Worm (Caenorhabditis elegans) whole organism, late embryonic: Measurements from ENCODE around the gene cyn-1.
"Not testable (repeated sequence)": the region's sequence is repeated elsewhere in the genome, so short reads cannot be mapped to it uniquely, and the experiment has no call there.

Source experiments
- C38D4.7 ChIP-seq: fragments of 200-800 bp; sonication (Bioruptor generic); optimal IDR thresholded peaks from 2 replicates; lab custom pipeline; 2018; ENCODE audit warnings: mild to moderate bottlenecking, missing genetic modification characterization, moderate library complexity, missing compliant biosample characterization
- K09A11.1 ChIP-seq: sonication (generic microtip); optimal IDR thresholded peaks from 2 replicates; lab custom pipeline; 2017; ENCODE audit warnings: antibody characterized with exemption, mild to moderate bottlenecking, missing genetic modification characterization, missing compliant biosample characterization; ENCODE audit not compliant: insufficient read depth
- T23F11.4 ChIP-seq: fragments of 200-800 bp; sonication (Bioruptor generic); optimal IDR thresholded peaks from 2 replicates; lab custom pipeline; 2018; ENCODE audit warnings: mild to moderate bottlenecking, missing genetic modification characterization, missing compliant biosample characterization
- ahr-1 ChIP-seq: sonication (generic microtip); optimal IDR thresholded peaks from 2 replicates; lab custom pipeline; 2016; ENCODE audit warnings: missing genetic modification characterization, missing compliant biosample characterization
- ama-1 ChIP-seq: fragments of 150-350 bp; optimal IDR thresholded peaks from 2 replicates; lab custom pipeline; 2014
- ceh-18 ChIP-seq: sonication (generic microtip); optimal IDR thresholded peaks from 2 replicates; lab custom pipeline; 2016; ENCODE audit warnings: missing genetic modification characterization, missing compliant biosample characterization
- ceh-2 ChIP-seq: sonication (generic microtip); optimal IDR thresholded peaks from 2 replicates; lab custom pipeline; 2016; ENCODE audit warnings: missing genotype, missing genetic modification characterization, missing compliant biosample characterization
- ceh-24 ChIP-seq: sonication (generic microtip); optimal IDR thresholded peaks from 2 replicates; lab custom pipeline; 2016; ENCODE audit warnings: mild to moderate bottlenecking, missing genetic modification characterization, missing compliant biosample characterization
- ceh-30 ChIP-seq: fragments of 150-350 bp; optimal IDR thresholded peaks from 2 replicates; lab custom pipeline; 2014; ENCODE audit warnings: missing biosample characterization, missing genetic modification characterization
- ceh-31 ChIP-seq: sonication (generic microtip); optimal IDR thresholded peaks from 2 replicates; lab custom pipeline; 2016; ENCODE audit warnings: missing genetic modification characterization, missing compliant biosample characterization
- ceh-34 ChIP-seq: sonication (generic microtip); optimal IDR thresholded peaks from 2 replicates; lab custom pipeline; 2016; ENCODE audit warnings: mild to moderate bottlenecking, missing genetic modification characterization, missing compliant biosample characterization
- ceh-48 ChIP-seq: sonication (generic microtip); optimal IDR thresholded peaks from 2 replicates; lab custom pipeline; 2016; ENCODE audit warnings: missing genetic modification characterization, inconsistent platforms, missing compliant biosample characterization
- ceh-9 ChIP-seq: sonication (generic microtip); optimal IDR thresholded peaks from 2 replicates; lab custom pipeline; 2016; ENCODE audit warnings: mild to moderate bottlenecking, missing genetic modification characterization, inconsistent platforms, missing compliant biosample characterization
- che-1 ChIP-seq: sonication (generic microtip); optimal IDR thresholded peaks from 2 replicates; lab custom pipeline; 2016; ENCODE audit warnings: mild to moderate bottlenecking, missing genetic modification characterization, missing compliant biosample characterization
- dve-1 ChIP-seq: sonication (generic microtip); optimal IDR thresholded peaks from 2 replicates; lab custom pipeline; 2017; ENCODE audit warnings: antibody characterized with exemption, mild to moderate bottlenecking, missing genetic modification characterization, missing compliant biosample characterization
- ets-4 ChIP-seq: sonication (generic microtip); optimal IDR thresholded peaks from 2 replicates; lab custom pipeline; 2016; ENCODE audit warnings: missing genetic modification characterization, missing compliant biosample characterization
- hlh-30 ChIP-seq: sonication (generic microtip); optimal IDR thresholded peaks from 2 replicates; lab custom pipeline; 2017; ENCODE audit warnings: antibody characterized with exemption, missing genetic modification characterization, missing compliant biosample characterization; ENCODE audit not compliant: insufficient read depth
- hlh-8 ChIP-seq: sonication (generic microtip); optimal IDR thresholded peaks from 2 replicates; lab custom pipeline; 2016; ENCODE audit warnings: missing genotype, missing genetic modification characterization, missing compliant biosample characterization
- lim-6 ChIP-seq: sonication (generic microtip); optimal IDR thresholded peaks from 2 replicates; lab custom pipeline; 2016; ENCODE audit warnings: missing genetic modification characterization, missing compliant biosample characterization
- madf-2 ChIP-seq: sonication (generic microtip); optimal IDR thresholded peaks from 2 replicates; lab custom pipeline; 2017; ENCODE audit warnings: missing genetic modification characterization, missing compliant biosample characterization
- mec-3 ChIP-seq: sonication (generic microtip); optimal IDR thresholded peaks from 2 replicates; lab custom pipeline; 2016; ENCODE audit warnings: borderline replicate concordance, missing genetic modification characterization, missing compliant biosample characterization
- nfya-1 ChIP-seq: sonication (generic microtip); optimal IDR thresholded peaks from 2 replicates; lab custom pipeline; 2017; ENCODE audit warnings: missing genetic modification characterization, mild to moderate bottlenecking, missing compliant biosample characterization, antibody characterized with exemption, moderate library complexity
- npax-4 ChIP-seq: sonication (generic microtip); optimal IDR thresholded peaks from 2 replicates; lab custom pipeline; 2016; ENCODE audit warnings: missing genetic modification characterization, missing compliant biosample characterization
- odd-2 ChIP-seq: sonication (generic microtip); optimal IDR thresholded peaks from 2 replicates; lab custom pipeline; 2017; ENCODE audit warnings: antibody characterized with exemption, mild to moderate bottlenecking, missing genetic modification characterization, missing compliant biosample characterization
- pax-1 ChIP-seq: fragments of 150-350 bp; optimal IDR thresholded peaks from 2 replicates; lab custom pipeline; 2014; ENCODE audit warnings: missing biosample characterization, missing genetic modification characterization
- pha-4 ChIP-seq: fragments of 150-350 bp; optimal IDR thresholded peaks from 2 replicates; lab custom pipeline; 2018; ENCODE audit warnings: missing biosample characterization, missing genetic modification reagents, missing genetic modification characterization
- sox-2 ChIP-seq: fragments of 200-800 bp; sonication (Bioruptor generic); IDR thresholded peaks from 2 replicates; pipeline ENCODE4 v1.3.6; 2022; ENCODE audit warnings: missing genetic modification reagents, missing genetic modification characterization, missing compliant biosample characterization
- sox-4 ChIP-seq: sonication (generic microtip); optimal IDR thresholded peaks from 2 replicates; lab custom pipeline; 2017; ENCODE audit warnings: mild to moderate bottlenecking, missing genetic modification characterization, inconsistent platforms, missing compliant biosample characterization
- tbx-2 ChIP-seq: sonication (generic microtip); optimal IDR thresholded peaks from 2 replicates; lab custom pipeline; 2016; ENCODE audit warnings: missing genetic modification characterization, missing compliant biosample characterization
- tbx-7 ChIP-seq: sonication (generic microtip); optimal IDR thresholded peaks from 2 replicates; lab custom pipeline; 2016; ENCODE audit warnings: missing genotype, missing genetic modification characterization, missing compliant biosample characterization
- ttx-3 ChIP-seq: sonication (generic microtip); optimal IDR thresholded peaks from 2 replicates; lab custom pipeline; 2016; ENCODE audit warnings: missing genetic modification reagents, missing genetic modification characterization, missing compliant biosample characterization
- unc-3 ChIP-seq, 2 experiments: fragments of 200-800 bp in 1 of 2; sonication (Bioruptor generic) in 1 of 2; sonication (generic microtip) in 1 of 2; conservative IDR thresholded peaks in 1 of 2; optimal IDR thresholded peaks in 1 of 2; 2 replicates each; pipeline versions ENCODE4 v1.3.6 to Lab custom; 2016 to 2022; ENCODE audit warnings: missing compliant biosample characterization in 2 of 2, missing genetic modification characterization in 2 of 2, missing genetic modification reagents in 1 of 2
- unc-42 ChIP-seq: sonication (generic microtip); optimal IDR thresholded peaks from 2 replicates; lab custom pipeline; 2016; ENCODE audit warnings: missing genotype, missing genetic modification characterization, missing compliant biosample characterization
- unc-55 ChIP-seq: sonication (generic microtip); optimal IDR thresholded peaks from 2 replicates; lab custom pipeline; 2017; ENCODE audit warnings: missing biosample characterization, missing genetic modification reagents, missing genetic modification characterization
- zip-5 ChIP-seq: sonication (generic microtip); optimal IDR thresholded peaks from 2 replicates; lab custom pipeline; 2016; ENCODE audit warnings: missing genetic modification characterization, missing compliant biosample characterization

cyn-1 gene

ce11 chrV:14355738-14356368 lies at the start of gene cyn-1:
TSS of gene cyn-1 (plus strand) at chrV:14356076.
- TF ChIP-seq nfya-1 (tag; lab: Kevin White, UChicago) (peak; percentile 81), C38D4.7 (GFP tag; lab: Kevin White, UChicago) (no peak), ceh-34 (tag; lab: Kevin White, UChicago) (peak; percentile 35), ceh-18 (tag; lab: Kevin White, UChicago) (peak; percentile 33), dve-1 (tag; lab: Kevin White, UChicago) (peak; percentile 10), tbx-2 (peak; percentile 25), T23F11.4 (no peak), pha-4 (tag; lab: Kevin White, UChicago) (no peak), unc-42 (tag; lab: Kevin White, UChicago) (peak; percentile 51), ceh-48 (tag; lab: Kevin White, UChicago) (peak; percentile 28), ceh-31 (tag; lab: Kevin White, UChicago) (peak; percentile 52)

- TF ChIP-seq ttx-3; ceh-2 (tag; lab: Kevin White, UChicago); zip-5 (tag; lab: Kevin White, UChicago): not testable (repeated sequence)
Measured at ce11 chrV:14306771-14307170, 49.1 kb upstream of the cyn-1 start, which contains the start of gene spig-4. TSS of gene spig-4 (minus strand) at chrV:14306871.

ce11 chrV:14308164-14308563 lies 47.7 kb upstream of the cyn-1 start, which contains the start of gene spig-5:
TSS of gene spig-5 (plus strand) at chrV:14308464.
- not testable (repeated sequence) for TF ChIP-seq lim-6; ceh-24 (tag; lab: Kevin White, UChicago); T23F11.4

DNA sequence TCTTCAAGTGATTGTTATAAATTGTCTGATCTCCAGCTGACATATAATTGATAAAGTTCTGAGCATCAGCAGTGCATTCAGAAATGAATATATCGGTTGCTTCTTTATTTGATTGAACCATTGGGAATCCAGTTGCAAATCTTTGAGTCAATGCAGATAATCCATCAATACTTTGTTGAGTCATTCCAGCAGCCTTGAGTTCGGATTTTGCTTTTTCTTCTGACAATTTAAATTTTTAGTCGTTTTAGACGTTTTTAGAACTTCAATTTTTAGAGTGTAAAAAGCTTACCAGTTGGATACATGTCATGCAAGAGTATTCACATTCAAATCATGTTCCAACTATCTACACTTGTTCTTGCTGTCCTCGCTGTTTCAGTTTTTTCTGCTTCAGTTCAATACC lies 46.2 kb upstream of the cyn-1 start, which contains the start of gene F14D7.14:
TSS of gene F14D7.14 (plus strand) at position 301 of the 400 bp plus-strand sequence.
- TF ChIP-seq unc-3 (GFP tag; conservative IDR thresholded peaks at IDR 0.05; lab: Robert Waterston, UW); unc-3 (tag; optimal IDR thresholded peaks at IDR 0.05; lab: Kevin White, UChicago); ceh-34 (tag; lab: Kevin White, UChicago); K09A11.1 (tag; lab: Kevin White, UChicago): not testable (repeated sequence)

DNA sequence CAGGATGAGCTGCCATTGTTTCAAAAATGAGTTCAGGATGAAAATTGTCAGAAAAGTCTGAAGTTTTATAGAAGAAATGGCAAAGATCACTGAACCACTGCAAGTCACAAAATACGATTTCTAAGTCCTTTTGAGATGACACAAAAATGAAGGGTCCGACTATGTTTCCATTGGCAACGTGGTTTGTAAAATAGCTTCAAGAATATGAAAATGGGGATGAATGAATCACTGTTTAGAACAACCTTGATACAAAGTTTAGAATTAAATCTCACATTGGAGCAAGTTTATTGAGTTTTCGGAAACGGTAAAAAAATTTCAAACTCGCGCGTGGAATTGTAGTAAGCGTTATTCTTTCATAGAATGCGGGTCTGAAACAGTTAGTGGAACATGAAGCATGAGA lies 44.8 kb upstream of the cyn-1 start, which contains the start of gene ddn-3:
TSS of gene ddn-3 (minus strand) at position 101 of the 400 bp plus-strand sequence.
- TF ChIP-seq madf-2 (tag; lab: Kevin White, UChicago) (no peak), odd-2 (no peak), lim-6 (no peak), che-1 (no peak), pax-1 (tag; lab: Kevin White, UChicago) (no peak), K09A11.1 (tag; lab: Kevin White, UChicago) (no peak), ama-1 (no peak), ceh-30 (tag; lab: Kevin White, UChicago) (no peak), sox-2 (no peak), ets-4 (no peak), tbx-7 (tag; lab: Kevin White, UChicago) (no peak), sox-4 (tag; lab: Kevin White, UChicago) (no peak), ceh-9 (no peak), ahr-1 (tag; lab: Kevin White, UChicago) (no peak), hlh-8 (tag; lab: Kevin White, UChicago) (no peak), hlh-30 (no peak), mec-3 (no peak), ceh-24 (tag; lab: Kevin White, UChicago) (no peak), unc-55 (GFP tag; lab: Kevin White, UChicago) (no peak), npax-4 (no peak)
